Fruit fly (Drosophila melanogaster): ENCODE results near the gene dtr.

The dtr gene

dm6 chr2L:21370886-21371285 lies 9.9 kb downstream of the dtr start, which contains the start of gene CG8665 (continued):
- no peak for TF ChIP-seq CG8290 (GFP tag; optimal IDR thresholded peaks at IDR 0.05)
- TF ChIP-seq CG8290 (tag; optimal IDR thresholded peaks at IDR 0.05), result peak in 1 of 2 experiments; percentile 69
- TF ChIP-seq CG15269 (tag; optimal IDR thresholded peaks at IDR 0.05), result peak; percentile 51
- TF ChIP-seq CG10959 (GFP tag; IDR thresholded peaks at IDR 0.05), result no peak
- TF ChIP-seq HmgZ (tag; optimal IDR thresholded peaks at IDR 0.05), result peak; percentile 76
- no peak for TF ChIP-seq inv (GFP tag; IDR thresholded peaks at IDR 0.05; ENCODE audit: partially characterized antibody)
- peak; percentile 36 for TF ChIP-seq dmrt99B (tag; optimal IDR thresholded peaks at IDR 0.05)
- peak; percentile 14 to 32 for TF ChIP-seq dpn (GFP tag; optimal IDR thresholded peaks at IDR 0.05)
- TF ChIP-seq cas (GFP tag; IDR thresholded peaks at IDR 0.05), result 0 out of 2 replicates have a peak, but pooled peaks have one; percentile 10
- peak; percentile 22 for TF ChIP-seq eyg (GFP tag; optimal IDR thresholded peaks at IDR 0.05)
- no peak for TF ChIP-seq CHES-1-like (GFP tag; optimal IDR thresholded peaks at IDR 0.05)
- peak; percentile 15 for TF ChIP-seq bab2 (GFP tag; optimal IDR thresholded peaks at IDR 0.05)
- TF ChIP-seq CG14860 (GFP tag; IDR thresholded peaks at IDR 0.05; ENCODE audit: partially characterized antibody), result no peak
- TF ChIP-seq ind (GFP tag; optimal IDR thresholded peaks at IDR 0.05), result peak; percentile 37
- peak; percentile 72 for TF ChIP-seq CG11247 (GFP tag; IDR thresholded peaks at IDR 0.05)
- no peak for TF ChIP-seq CG2202 (tag; optimal IDR thresholded peaks at IDR 0.05)
- TF ChIP-seq CG2678 (tag; optimal IDR thresholded peaks at IDR 0.05), result peak; percentile 68
- TF ChIP-seq CG14014 (GFP tag; IDR thresholded peaks at IDR 0.05), result peak; percentile 64; the same call in 1 of the 2 replicates
- 0 out of 2 replicates have a peak, but pooled peaks have one; percentile 33 for TF ChIP-seq H2.0 (GFP tag; IDR thresholded peaks at IDR 0.05)
- peak; percentile 58 for TF ChIP-seq CG13424 (tag; optimal IDR thresholded peaks at IDR 0.05)
- TF ChIP-seq CG11456 (GFP tag; IDR thresholded peaks at IDR 0.05), result peak; percentile 65; the same call in 1 of the 3 replicates
- peak; percentile 51 for TF ChIP-seq Meics (GFP tag; optimal IDR thresholded peaks at IDR 0.05)
- peak in 1 of 2 experiments; percentile 46 for TF ChIP-seq bsh (GFP tag; optimal IDR thresholded peaks at IDR 0.05)
- TF ChIP-seq CG11093 (GFP tag; IDR thresholded peaks at IDR 0.05), result no peak
- TF ChIP-seq NC2α (GFP tag; optimal IDR thresholded peaks at IDR 0.05), result peak; percentile 15
- no peak for TF ChIP-seq CG11696 (GFP tag; IDR thresholded peaks at IDR 0.05)
- no peak for TF ChIP-seq ham (GFP tag; IDR thresholded peaks at IDR 0.05)
- peak; percentile 53 for TF ChIP-seq CG9817 (tag; optimal IDR thresholded peaks at IDR 0.05)
- TF ChIP-seq CG12769 (tag; optimal IDR thresholded peaks at IDR 0.05), result peak; percentile 42
- TF ChIP-seq crc (GFP tag; optimal IDR thresholded peaks at IDR 0.05), result peak; percentile 25
- no peak for TF ChIP-seq CG7987 (GFP tag; optimal IDR thresholded peaks at IDR 0.05)
- no peak for TF ChIP-seq Dfd (GFP tag; optimal IDR thresholded peaks at IDR 0.05)
- peak; percentile 62 for TF ChIP-seq CG34376 (GFP tag; optimal IDR thresholded peaks at IDR 0.05)
- peak; percentile 29 for TF ChIP-seq salm (tag; optimal IDR thresholded peaks at IDR 0.05)
- TF ChIP-seq CG31441 (GFP tag; IDR thresholded peaks at IDR 0.05), result peak; percentile 19; the same call in 1 of the 2 replicates
- 0 out of 3 replicates have a peak, but pooled peaks have one; percentile 24 for TF ChIP-seq tgo (GFP tag; IDR thresholded peaks at IDR 0.05)
- TF ChIP-seq Lhr (GFP tag; optimal IDR thresholded peaks at IDR 0.05), result no peak
- no peak for TF ChIP-seq CG9797 (GFP tag; optimal IDR thresholded peaks at IDR 0.05)
- peak; percentile 1 for TF ChIP-seq CG12659 (GFP tag; optimal IDR thresholded peaks at IDR 0.05)
- TF ChIP-seq disco-r (GFP tag; optimal IDR thresholded peaks at IDR 0.05), result no peak
- peak; percentile 77 for TF ChIP-seq PHDP (tag; optimal IDR thresholded peaks at IDR 0.05)
- peak; percentile 15 for TF ChIP-seq CG15601 (tag; optimal IDR thresholded peaks at IDR 0.05)
- TF ChIP-seq CG13775 (GFP tag; optimal IDR thresholded peaks at IDR 0.05), result no peak
- TF ChIP-seq sna (GFP tag; IDR thresholded peaks at IDR 0.05; ENCODE audit: partially characterized antibody), result no peak
- peak; percentile 66 for TF ChIP-seq CG7839 (tag; optimal IDR thresholded peaks at IDR 0.05)
- no peak for TF ChIP-seq pzg (GFP tag; optimal IDR thresholded peaks at IDR 0.05)
- TF ChIP-seq CG18599 (GFP tag; optimal IDR thresholded peaks at IDR 0.05), result peak; percentile 74
- TF ChIP-seq al (GFP tag; IDR thresholded peaks at IDR 0.05), result peak; percentile 18; the same call in 1 of the 2 replicates
- TF ChIP-seq Rfx (GFP tag; IDR thresholded peaks at IDR 0.05), result peak; percentile 67
- TF ChIP-seq CG17912 (GFP tag; optimal IDR thresholded peaks at IDR 0.05), result peak; percentile 9
